Fruit fly (Drosophila melanogaster): ENCODE data around the gene CG16989.

CG16989 gene

dm6 chrX:769639-770124 lies 23.3 kb upstream of the CG16989 start, which contains the start of gene fz3:
TSS of gene fz3 (plus strand) at chrX:769945.
- TF ChIP-seq ttk (optimal IDR thresholded peaks at IDR 0.05) (no peak), h (optimal IDR thresholded peaks at IDR 0.05) (no peak), Myc (optimal IDR thresholded peaks at IDR 0.05) (no peak), psq (optimal IDR thresholded peaks at IDR 0.05) (no peak), insv (optimal IDR thresholded peaks at IDR 0.05) (no peak), Sin3A (optimal IDR thresholded peaks at IDR 0.05) (no peak)

dm6 chrX:771431-772064 lies 21.4 kb upstream of the CG16989 start:
- TF ChIP-seq psq (optimal IDR thresholded peaks at IDR 0.05), result no peak
- TF ChIP-seq Sin3A (optimal IDR thresholded peaks at IDR 0.05), result no peak
- TF ChIP-seq h (optimal IDR thresholded peaks at IDR 0.05), result no peak
- no peak for TF ChIP-seq insv (optimal IDR thresholded peaks at IDR 0.05)
- no peak for TF ChIP-seq Myc (optimal IDR thresholded peaks at IDR 0.05)
- no peak for TF ChIP-seq ttk (optimal IDR thresholded peaks at IDR 0.05)

- TF ChIP-seq Myc (optimal IDR thresholded peaks at IDR 0.05), result no peak
- TF ChIP-seq h (optimal IDR thresholded peaks at IDR 0.05), result no peak
- TF ChIP-seq ttk (optimal IDR thresholded peaks at IDR 0.05), result no peak
- TF ChIP-seq insv (optimal IDR thresholded peaks at IDR 0.05), result no peak
- TF ChIP-seq Sin3A (optimal IDR thresholded peaks at IDR 0.05), result no peak
- no peak for TF ChIP-seq psq (optimal IDR thresholded peaks at IDR 0.05)
Observed at dm6 chrX:772305-772986, 20.5 kb upstream of the CG16989 start.

- no peak for TF ChIP-seq insv (optimal IDR thresholded peaks at IDR 0.05)
- TF ChIP-seq ttk (optimal IDR thresholded peaks at IDR 0.05), result no peak
- TF ChIP-seq psq (optimal IDR thresholded peaks at IDR 0.05), result no peak
- no peak for TF ChIP-seq h (optimal IDR thresholded peaks at IDR 0.05)
- no peak for TF ChIP-seq Sin3A (optimal IDR thresholded peaks at IDR 0.05)
- TF ChIP-seq Myc (optimal IDR thresholded peaks at IDR 0.05), result no peak
Observed at dm6 chrX:774160-774700, 18.7 kb upstream of the CG16989 start.

- TF ChIP-seq psq (optimal IDR thresholded peaks at IDR 0.05) (no peak), insv (optimal IDR thresholded peaks at IDR 0.05) (no peak), ttk (optimal IDR thresholded peaks at IDR 0.05) (no peak), Sin3A (optimal IDR thresholded peaks at IDR 0.05) (no peak), Myc (optimal IDR thresholded peaks at IDR 0.05) (no peak), h (optimal IDR thresholded peaks at IDR 0.05) (no peak)
Observed at dm6 chrX:775184-775583, 17.8 kb upstream of the CG16989 start.

- TF ChIP-seq insv (optimal IDR thresholded peaks at IDR 0.05) (no peak), Myc (optimal IDR thresholded peaks at IDR 0.05) (no peak), Sin3A (optimal IDR thresholded peaks at IDR 0.05) (no peak), ttk (optimal IDR thresholded peaks at IDR 0.05) (no peak), h (optimal IDR thresholded peaks at IDR 0.05) (no peak), psq (optimal IDR thresholded peaks at IDR 0.05) (no peak)
Observed at dm6 chrX:779344-779743, 13.6 kb upstream of the CG16989 start.

dm6 chrX:784456-784855 lies 8.5 kb upstream of the CG16989 start, which contains the start of gene tw:
TSS of gene tw (plus strand) at chrX:784746.
- no peak for TF ChIP-seq Myc (optimal IDR thresholded peaks at IDR 0.05)
- TF ChIP-seq Sin3A (optimal IDR thresholded peaks at IDR 0.05), result no peak
- no peak for TF ChIP-seq h (optimal IDR thresholded peaks at IDR 0.05)
- TF ChIP-seq ttk (optimal IDR thresholded peaks at IDR 0.05), result no peak
- TF ChIP-seq psq (optimal IDR thresholded peaks at IDR 0.05), result no peak
- TF ChIP-seq insv (optimal IDR thresholded peaks at IDR 0.05), result no peak

dm6 chrX:790039-790597 lies 2.8 kb upstream of the CG16989 start, which contains the start of gene CG13360:
TSS of gene CG13360 (minus strand) at chrX:790089.
- TF ChIP-seq Sin3A (optimal IDR thresholded peaks at IDR 0.05), result no peak
- no peak for TF ChIP-seq insv (optimal IDR thresholded peaks at IDR 0.05)
- no peak for TF ChIP-seq ttk (optimal IDR thresholded peaks at IDR 0.05)
- TF ChIP-seq psq (optimal IDR thresholded peaks at IDR 0.05), result no peak
- no peak for TF ChIP-seq h (optimal IDR thresholded peaks at IDR 0.05)
- no peak for TF ChIP-seq Myc (optimal IDR thresholded peaks at IDR 0.05)

dm6 chrX:796397-796989 lies 3.5 kb downstream of the CG16989 start:
- TF ChIP-seq insv (optimal IDR thresholded peaks at IDR 0.05) (no peak), Myc (optimal IDR thresholded peaks at IDR 0.05) (no peak), h (optimal IDR thresholded peaks at IDR 0.05) (no peak), psq (optimal IDR thresholded peaks at IDR 0.05) (no peak), ttk (optimal IDR thresholded peaks at IDR 0.05) (no peak), Sin3A (optimal IDR thresholded peaks at IDR 0.05) (no peak)

- TF ChIP-seq h (optimal IDR thresholded peaks at IDR 0.05) (no peak), psq (optimal IDR thresholded peaks at IDR 0.05) (no peak), ttk (optimal IDR thresholded peaks at IDR 0.05) (no peak), Myc (optimal IDR thresholded peaks at IDR 0.05) (no peak), insv (optimal IDR thresholded peaks at IDR 0.05) (no peak), Sin3A (optimal IDR thresholded peaks at IDR 0.05) (no peak)
Observed at dm6 chrX:801157-801872, 8.4 kb downstream of the CG16989 start, which contains the start of gene Rbf. TSS of gene Rbf (minus strand) at chrX:801479.

dm6 chrX:803370-803769 lies 10.4 kb downstream of the CG16989 start, which contains the start of gene CG13359:
TSS of gene CG13359 (minus strand) at chrX:803470.
- no peak for TF ChIP-seq Myc (optimal IDR thresholded peaks at IDR 0.05)
- no peak for TF ChIP-seq Sin3A (optimal IDR thresholded peaks at IDR 0.05)
- no peak for TF ChIP-seq ttk (optimal IDR thresholded peaks at IDR 0.05)
- TF ChIP-seq insv (optimal IDR thresholded peaks at IDR 0.05), result no peak
- no peak for TF ChIP-seq h (optimal IDR thresholded peaks at IDR 0.05)
- no peak for TF ChIP-seq psq (optimal IDR thresholded peaks at IDR 0.05)
